Worm (Caenorhabditis elegans) whole organism, L4/young adult: ENCODE data around the gene srd-70.

Source experiments
- W03F9.2 ChIP-seq: fragments of 150-350 bp; optimal IDR thresholded peaks from 2 replicates; lab custom pipeline; 2014; ENCODE audit warnings: missing biosample characterization, missing genetic modification characterization
- dao-5 ChIP-seq: sonication (generic microtip); optimal IDR thresholded peaks from 2 replicates; lab custom pipeline; 2016; ENCODE audit warnings: missing genotype, missing genetic modification characterization, moderate library complexity, missing compliant biosample characterization
- him-1 ChIP-seq: sonication (generic microtip); optimal IDR thresholded peaks from 2 replicates; lab custom pipeline; 2016; ENCODE audit warnings: missing genotype, missing genetic modification reagents, missing genetic modification characterization, missing compliant biosample characterization

DNA sequence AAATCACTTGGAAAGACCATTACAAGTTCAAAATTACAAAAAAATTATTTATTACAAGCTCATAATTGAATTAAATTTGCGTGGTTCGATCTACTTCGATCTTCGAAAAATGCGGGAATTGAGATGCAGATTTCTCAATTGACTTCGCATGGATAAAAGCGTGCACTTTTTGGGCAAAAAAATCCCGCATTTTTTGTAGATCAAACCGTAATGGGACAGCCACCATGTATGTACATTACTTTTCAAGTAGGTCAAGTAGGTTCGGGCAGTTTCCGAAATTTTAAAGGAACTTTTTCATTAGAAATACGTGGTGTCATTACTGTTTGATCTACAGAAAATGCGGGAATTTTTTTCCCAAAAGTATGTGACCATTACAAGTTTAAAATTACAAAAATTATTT lies 43.6 kb downstream of the srd-70 start:
- no peak for TF ChIP-seq dao-5
- no peak for TF ChIP-seq W03F9.2 (tag; lab: Kevin White, UChicago)
- TF ChIP-seq him-1 = no peak
